Worm (Caenorhabditis elegans) whole organism, midembryonic: Measurements from ENCODE around the gene act-4.

Source experiments
- flt-1 ChIP-seq: fragments of 200-800 bp; sonication (Bioruptor generic); IDR thresholded peaks from 2 replicates; pipeline ENCODE4 v1.3.6; 2022; ENCODE audit warnings: missing genetic modification characterization, missing compliant biosample characterization
- med-1 ChIP-seq: sonication (generic microtip); optimal IDR thresholded peaks from 2 replicates; lab custom pipeline; 2017; ENCODE audit warnings: missing genetic modification characterization, mild to moderate bottlenecking, missing compliant biosample characterization, antibody characterized with exemption, missing genetic modification reagents; ENCODE audit not compliant: insufficient read depth

ce11 chrX:4960422-4960821, at the start of gene act-4:
- TF ChIP-seq med-1 (GFP tag; lab: Kevin White, UChicago) (no peak), flt-1 (GFP tag; lab: Robert Waterston, UW) (peak; percentile 62; the same call in 1 of the 2 replicates)
